Fruit fly (Drosophila melanogaster): ENCODE data around the gene lilli.

DNA sequence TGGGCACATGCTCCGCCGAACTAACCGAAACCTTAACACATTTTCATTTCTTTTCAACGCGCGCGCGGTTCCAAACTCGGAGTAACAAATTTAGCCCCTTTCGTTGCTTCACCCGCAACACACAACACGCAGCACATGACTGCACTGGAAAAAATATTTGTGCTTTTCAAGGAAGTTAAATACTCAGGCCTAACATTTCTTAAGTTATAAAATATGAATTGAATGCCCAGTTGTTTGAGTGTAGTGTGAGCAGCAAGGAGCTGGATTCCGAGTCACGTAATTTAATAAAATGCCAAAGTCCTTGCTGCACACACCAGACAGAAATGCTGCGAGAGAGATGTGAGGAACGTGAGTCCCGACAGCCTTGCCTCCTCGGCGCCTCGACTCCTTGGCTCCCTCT lies 15.7 kb downstream of the lilli start:
- TF ChIP-seq h (optimal IDR thresholded peaks at IDR 0.05) (no peak), Sin3A (optimal IDR thresholded peaks at IDR 0.05) (no peak), psq (optimal IDR thresholded peaks at IDR 0.05) (no peak), Myc (optimal IDR thresholded peaks at IDR 0.05) (no peak)

All from Kc167 (cell line).